Fruit fly (Drosophila melanogaster) whole organism, embryonic: ENCODE results near the gene CG34135.

Source experiments
- Aef1 ChIP-seq: fragments of 200-800 bp; sonication (Bioruptor generic); IDR thresholded peaks from 3 replicates; pipeline ENCODE4 v1.3.6; 2022; ENCODE audit warnings: missing biosample characterization, missing genetic modification characterization
- Asciz ChIP-seq: fragments of 200-800 bp; sonication (Bioruptor generic); optimal IDR thresholded peaks from 2 replicates; lab custom pipeline; 2017; ENCODE audit warnings: missing biosample characterization, mild to moderate bottlenecking, missing genetic modification characterization, missing genetic modification reagents
- C15 ChIP-seq: fragments of 200-800 bp; sonication (Bioruptor generic); IDR thresholded peaks from 3 replicates; pipeline ENCODE4 v1.3.6; 2022; ENCODE audit warnings: missing biosample characterization, missing genetic modification characterization
- CG10209 ChIP-seq: fragments of 200-800 bp; sonication (Bioruptor generic); optimal IDR thresholded peaks from 3 replicates; lab custom pipeline; 2017; ENCODE audit warnings: missing biosample characterization, mild to moderate bottlenecking, missing genetic modification characterization, missing genetic modification reagents
- CG1024 ChIP-seq: fragments of 200-800 bp; sonication (Bioruptor generic); IDR thresholded peaks from 2 replicates; pipeline ENCODE4 v1.3.6; 2022; ENCODE audit warnings: missing biosample characterization, missing genetic modification characterization
- CG12391 ChIP-seq: fragments of 200-800 bp; sonication (Bioruptor generic); optimal IDR thresholded peaks from 3 replicates; lab custom pipeline; 2018; ENCODE audit warnings: missing biosample characterization, mild to moderate bottlenecking, missing genetic modification characterization, moderate library complexity
- CG13123 ChIP-seq: fragments of 200-800 bp; sonication (Bioruptor generic); optimal IDR thresholded peaks from 2 replicates; lab custom pipeline; 2016; ENCODE audit warnings: missing biosample characterization, missing genetic modification characterization
- CG14014 ChIP-seq: fragments of 200-800 bp; sonication (Bioruptor generic); IDR thresholded peaks from 2 replicates; pipeline ENCODE4 v1.3.6; 2022; ENCODE audit warnings: missing biosample characterization, missing genetic modification characterization
- CG15011 ChIP-seq: fragments of 200-800 bp; sonication (Bioruptor generic); optimal IDR thresholded peaks from 3 replicates; lab custom pipeline; 2018; ENCODE audit warnings: missing biosample characterization, mild to moderate bottlenecking, missing genetic modification characterization
- CG15514 ChIP-seq: fragments of 200-800 bp; sonication (Bioruptor generic); optimal IDR thresholded peaks from 3 replicates; lab custom pipeline; 2017; ENCODE audit warnings: missing biosample characterization, missing genetic modification characterization, mild to moderate bottlenecking, moderate library complexity, missing genetic modification reagents
- CG16815 ChIP-seq: fragments of 200-800 bp; sonication (Bioruptor generic); optimal IDR thresholded peaks from 3 replicates; lab custom pipeline; 2017; ENCODE audit warnings: missing biosample characterization, mild to moderate bottlenecking, missing genetic modification characterization
- CG17328 ChIP-seq: fragments of 200-800 bp; sonication (Bioruptor generic); IDR thresholded peaks from 2 replicates; pipeline ENCODE4 v1.3.6; 2022; ENCODE audit warnings: missing biosample characterization, missing genetic modification characterization
- CG2202 ChIP-seq: fragments of 200-800 bp; sonication (Bioruptor generic); optimal IDR thresholded peaks from 2 replicates; lab custom pipeline; 2018; ENCODE audit warnings: missing biosample characterization, mild to moderate bottlenecking, missing genetic modification characterization
- CG2712 ChIP-seq: fragments of 200-800 bp; optimal IDR thresholded peaks from 3 replicates; lab custom pipeline; 2019; ENCODE audit warnings: missing biosample characterization, mild to moderate bottlenecking, missing genetic modification characterization, moderate library complexity
- CG2875 ChIP-seq: fragments of 200-800 bp; sonication (Bioruptor generic); optimal IDR thresholded peaks from 2 replicates; lab custom pipeline; 2017; ENCODE audit warnings: missing biosample characterization, mild to moderate bottlenecking, missing genetic modification characterization, missing genetic modification reagents
- CG5180 ChIP-seq: fragments of 200-800 bp; sonication (Bioruptor generic); optimal IDR thresholded peaks from 3 replicates; lab custom pipeline; 2017; ENCODE audit warnings: missing biosample characterization, missing genetic modification characterization, mild to moderate bottlenecking, moderate library complexity, missing genetic modification reagents
- CG8290 ChIP-seq, 3 experiments: fragments of 200-800 bp; sonication (Bioruptor generic); optimal IDR thresholded peaks; 2 replicates each; lab custom pipeline; 2016 to 2019; ENCODE audit warnings: missing biosample characterization in 3 of 3, missing genetic modification characterization in 3 of 3, mild to moderate bottlenecking in 2 of 3, moderate library complexity in 1 of 3
- CG8478 ChIP-seq: fragments of >200 bp; optimal IDR thresholded peaks from 2 replicates; lab custom pipeline; 2018
- CTCF ChIP-seq: fragments of 200-800 bp; sonication (Bioruptor generic); optimal IDR thresholded peaks from 2 replicates; lab custom pipeline; 2017; ENCODE audit warnings: missing biosample characterization, mild to moderate bottlenecking, missing genetic modification characterization, moderate library complexity
- HHEX ChIP-seq: fragments of 200-800 bp; sonication (Bioruptor generic); optimal IDR thresholded peaks from 3 replicates; lab custom pipeline; 2017; ENCODE audit warnings: missing biosample characterization, mild to moderate bottlenecking, missing genetic modification characterization, missing genetic modification reagents
- HLH3B ChIP-seq: fragments of 200-800 bp; sonication (Bioruptor generic); IDR thresholded peaks from 2 replicates; pipeline ENCODE4 v1.3.6; 2022; ENCODE audit warnings: missing biosample characterization, missing genetic modification characterization
- HmgZ ChIP-seq: fragments of 200-800 bp; sonication (Bioruptor generic); optimal IDR thresholded peaks from 2 replicates; lab custom pipeline; 2018; ENCODE audit warnings: missing biosample characterization, mild to moderate bottlenecking, missing genetic modification characterization
- Lpt ChIP-seq: fragments of >200 bp; optimal IDR thresholded peaks from 2 replicates; lab custom pipeline; 2018; ENCODE audit warnings: missing biosample characterization, missing genetic modification characterization
- Sin3A ChIP-seq: fragments of >200 bp; optimal IDR thresholded peaks from 2 replicates; lab custom pipeline; 2018
- Sox100B ChIP-seq: fragments of 200-800 bp; sonication (Bioruptor generic); optimal IDR thresholded peaks from 3 replicates; lab custom pipeline; 2018; ENCODE audit warnings: missing biosample characterization, mild to moderate bottlenecking, missing genetic modification characterization
- ap ChIP-seq: fragments of 200-800 bp; sonication (Bioruptor generic); IDR thresholded peaks from 2 replicates; pipeline ENCODE4 v1.3.6; 2022; ENCODE audit warnings: missing biosample characterization, missing genetic modification characterization
- ase ChIP-seq: fragments of 200-800 bp; sonication (Bioruptor generic); IDR thresholded peaks from 3 replicates; pipeline ENCODE4 v1.3.6; 2022; ENCODE audit warnings: missing biosample characterization, missing genetic modification characterization
- btn ChIP-seq: fragments of 200-800 bp; sonication (Bioruptor generic); optimal IDR thresholded peaks from 2 replicates; lab custom pipeline; 2016; ENCODE audit warnings: missing biosample characterization, missing genetic modification characterization
- gro ChIP-seq: fragments of 200-800 bp; sonication (Bioruptor generic); optimal IDR thresholded peaks from 2 replicates; lab custom pipeline; 2016; ENCODE audit warnings: missing biosample characterization, missing genetic modification characterization
- ham ChIP-seq: fragments of 200-800 bp; sonication (Bioruptor generic); IDR thresholded peaks from 2 replicates; pipeline ENCODE4 v1.3.6; 2022; ENCODE audit warnings: missing biosample characterization, missing genetic modification characterization
- jigr1 ChIP-seq: fragments of 200-800 bp; sonication (Bioruptor generic); IDR thresholded peaks from 3 replicates; pipeline ENCODE4 v1.3.6; 2022; ENCODE audit warnings: missing biosample characterization, missing genetic modification characterization
- nau ChIP-seq: fragments of 200-800 bp; sonication (Bioruptor generic); optimal IDR thresholded peaks from 3 replicates; lab custom pipeline; 2017; ENCODE audit warnings: missing biosample characterization, mild to moderate bottlenecking, missing genetic modification characterization, missing genetic modification reagents
- nerfin-1 ChIP-seq: fragments of 200-800 bp; sonication (Bioruptor generic); optimal IDR thresholded peaks from 3 replicates; lab custom pipeline; 2019; ENCODE audit warnings: missing biosample characterization, mild to moderate bottlenecking, missing genetic modification characterization, moderate library complexity
- nerfin-2 ChIP-seq: fragments of 200-800 bp; sonication (Bioruptor generic); IDR thresholded peaks from 2 replicates; pipeline ENCODE4 v1.3.6; 2022; ENCODE audit warnings: missing biosample characterization, missing genetic modification characterization; ENCODE audit not compliant: partially characterized antibody
- p53 ChIP-seq: fragments of 200-800 bp; sonication (Bioruptor generic); optimal IDR thresholded peaks from 2 replicates; lab custom pipeline; 2016; ENCODE audit warnings: missing biosample characterization, missing genetic modification characterization
- ranshi ChIP-seq: fragments of 200-800 bp; sonication (Bioruptor generic); IDR thresholded peaks from 2 replicates; pipeline ENCODE4 v1.3.6; 2022; ENCODE audit warnings: missing biosample characterization, missing genetic modification characterization
- sim ChIP-seq: fragments of 200-800 bp; sonication (Bioruptor generic); IDR thresholded peaks from 2 replicates; pipeline ENCODE4 v1.3.6; 2022; ENCODE audit warnings: missing biosample characterization, missing genetic modification characterization
- tio ChIP-seq: fragments of 200-800 bp; sonication (Bioruptor generic); optimal IDR thresholded peaks from 2 replicates; lab custom pipeline; 2017; ENCODE audit warnings: missing biosample characterization, missing genetic modification characterization, inconsistent platforms
- vnd ChIP-seq: fragments of 200-800 bp; sonication (Bioruptor generic); IDR thresholded peaks from 3 replicates; pipeline ENCODE4 v1.3.6; 2022; ENCODE audit warnings: missing biosample characterization, missing genetic modification characterization; ENCODE audit not compliant: partially characterized antibody

The CG34135 gene

DNA sequence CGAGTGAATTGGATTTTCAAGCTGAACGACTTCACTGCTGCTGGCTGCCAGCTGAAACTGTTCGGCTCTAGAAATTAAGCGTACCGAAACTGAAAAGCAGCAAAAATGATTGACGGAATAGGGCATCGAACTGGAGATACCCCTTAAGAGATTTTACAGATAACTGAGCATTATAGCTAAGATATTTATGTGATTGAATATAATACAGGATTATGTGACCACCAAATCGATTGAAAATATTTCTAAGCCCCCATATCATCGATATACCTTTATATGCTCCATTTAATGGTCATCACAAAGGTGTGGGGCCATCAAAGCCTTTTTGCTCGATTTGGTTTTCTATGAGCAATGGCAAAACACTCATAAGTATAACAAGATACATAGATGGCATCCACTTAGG, 16.8 kb upstream of the CG34135 start (continued):
- TF ChIP-seq CG14014 (GFP tag; lab: Robert Waterston, UW): peak; percentile 66; the same call in 1 of the 2 replicates
- TF ChIP-seq ase (GFP tag; lab: Robert Waterston, UW): no peak
- TF ChIP-seq CTCF: no peak
- no peak for TF ChIP-seq p53
- TF ChIP-seq nau (GFP tag; lab: Kevin White, UChicago): no peak
- no peak for TF ChIP-seq C15 (GFP tag; lab: Robert Waterston, UW)
- no peak for TF ChIP-seq Lpt (GFP tag; lab: Kevin White, UChicago)
- no peak for TF ChIP-seq HHEX
- peak; percentile 45; the same call in 1 of the 2 replicates for TF ChIP-seq ranshi (GFP tag; lab: Robert Waterston, UW)
- no peak for TF ChIP-seq CG8478 (lab: Kevin White, UChicago)
- TF ChIP-seq HLH3B: peak; percentile 74
- no peak for TF ChIP-seq HmgZ (tag; lab: Kevin White, UChicago)
- TF ChIP-seq Aef1: no peak
- TF ChIP-seq CG2875 (GFP tag; lab: Kevin White, UChicago): no peak
- TF ChIP-seq CG16815 (GFP tag; lab: Kevin White, UChicago): peak; percentile 38
- TF ChIP-seq ham (GFP tag; lab: Robert Waterston, UW): no peak
- TF ChIP-seq sim: no peak
- peak; percentile 29 for TF ChIP-seq tio (GFP tag; lab: Kevin White, UChicago)
- TF ChIP-seq vnd (GFP tag; lab: Robert Waterston, UW): no peak
- no peak for TF ChIP-seq Sox100B (GFP tag; lab: Kevin White, UChicago)
- TF ChIP-seq CG15514 (GFP tag; lab: Kevin White, UChicago): peak; percentile 19
- TF ChIP-seq CG2202: no peak
- no peak for TF ChIP-seq jigr1
- no peak for TF ChIP-seq CG2712
- TF ChIP-seq CG5180 (GFP tag; lab: Kevin White, UChicago): no peak
- no peak for TF ChIP-seq CG15011 (GFP tag; lab: Kevin White, UChicago)
- TF ChIP-seq CG1024 (GFP tag; lab: Robert Waterston, UW): no peak
- TF ChIP-seq btn: peak; percentile 23
- no peak for TF ChIP-seq Asciz (GFP tag; lab: Kevin White, UChicago)
- TF ChIP-seq nerfin-2 (GFP tag; lab: Robert Waterston, UW): no peak
- TF ChIP-seq Sin3A: no peak
- TF ChIP-seq ap (GFP tag; lab: Robert Waterston, UW): no peak
- TF ChIP-seq nerfin-1: no peak
- TF ChIP-seq CG12391 (tag; lab: Kevin White, UChicago): no peak

DNA sequence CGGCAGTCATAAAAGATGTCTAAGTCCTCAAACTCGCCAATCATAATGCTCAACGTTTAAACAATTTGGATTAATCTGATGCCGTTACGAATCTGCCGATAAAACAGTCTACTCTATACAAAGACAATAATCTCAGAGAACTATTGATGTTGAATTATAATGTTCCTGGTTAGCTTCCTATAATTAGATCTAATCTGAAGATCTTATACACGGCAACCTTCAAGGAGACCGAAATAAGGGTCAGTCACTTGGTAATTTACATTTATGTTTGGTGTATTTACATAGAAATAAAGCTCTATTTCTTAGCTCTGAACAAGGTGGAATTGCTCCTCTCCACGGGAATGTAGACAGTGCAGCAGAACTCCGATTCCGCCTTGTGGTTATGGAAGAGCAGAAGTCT, 12.7 kb upstream of the CG34135 start, which contains the start of gene CG33189:
CG33189 (minus strand) TSS at position 101 of the 400 bp plus-strand sequence.
- no peak for TF ChIP-seq CG8290 (GFP tag; optimal IDR thresholded peaks at IDR 0.05; lab: Kevin White, UChicago)
- no peak for TF ChIP-seq CG8290 (tag; optimal IDR thresholded peaks at IDR 0.05; lab: Kevin White, UChicago)
- TF ChIP-seq CG13123 (GFP tag; lab: Kevin White, UChicago): no peak
- TF ChIP-seq CG17328: no peak
- no peak for TF ChIP-seq gro (GFP tag; lab: Kevin White, UChicago)

DNA sequence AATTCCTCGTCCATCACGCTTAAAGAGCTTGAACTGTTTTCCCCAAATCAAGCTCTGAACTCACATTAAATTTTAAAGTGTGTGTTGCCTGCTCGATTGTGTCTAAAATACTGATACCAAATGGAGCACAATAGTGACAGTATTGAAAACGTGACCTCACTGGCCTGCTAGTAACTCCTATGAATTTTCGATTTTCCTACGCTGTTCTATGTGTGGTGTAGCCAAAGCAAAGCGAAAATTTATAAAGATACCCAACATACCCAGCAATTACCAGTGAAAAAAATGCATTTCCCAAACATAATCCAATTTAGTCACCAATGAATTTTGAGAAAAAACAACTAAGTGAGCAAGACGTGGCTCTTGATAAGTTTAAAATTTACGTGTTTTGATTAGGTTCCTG, 11.8 kb upstream of the CG34135 start, which contains the start of gene CG33191:
CG33191 (minus strand) TSS at position 101 of the 400 bp plus-strand sequence.
- no peak for TF ChIP-seq CG15011 (GFP tag; lab: Kevin White, UChicago)
- no peak for TF ChIP-seq CG10209 (GFP tag; lab: Kevin White, UChicago)
